Worm (Caenorhabditis elegans): Measurements from ENCODE around the gene ZK1098.3.

DNA sequence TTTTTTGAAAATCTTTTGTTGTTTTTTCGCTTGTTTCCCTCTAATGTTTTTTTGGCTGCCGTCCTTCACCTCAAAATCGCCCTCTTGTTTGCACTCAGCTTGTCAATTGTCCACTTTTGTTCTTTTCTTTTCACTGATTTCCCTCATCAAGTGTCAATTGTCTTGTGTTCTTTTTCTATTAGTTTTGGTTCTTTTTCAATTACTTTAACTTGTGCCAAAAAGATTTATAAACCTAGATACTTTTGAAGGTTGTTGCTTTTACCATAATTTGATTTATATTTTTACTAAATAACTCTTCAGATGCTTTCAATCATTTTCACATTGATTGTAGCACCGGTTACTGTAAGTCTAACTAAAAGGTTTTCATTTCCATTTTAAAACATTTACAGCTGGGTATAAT is 29.9 kb upstream of the ZK1098.3 start, which contains the start of gene C48B4.13:
- no peak for TF ChIP-seq nhr-12 (tag; optimal IDR thresholded peaks at IDR 0.05)
- no peak for TF ChIP-seq bed-3 (GFP tag; optimal IDR thresholded peaks at IDR 0.05)
- TF ChIP-seq nhr-2 (tag; optimal IDR thresholded peaks at IDR 0.05), result no peak
- no peak for TF ChIP-seq unc-120 (tag; optimal IDR thresholded peaks at IDR 0.05; ENCODE audit: poor library complexity, severe bottlenecking)
- TF ChIP-seq elt-3 (tag; optimal IDR thresholded peaks at IDR 0.05), result no peak
- TF ChIP-seq snpc-4 (tag; optimal IDR thresholded peaks at IDR 0.05), result no peak
